Worm (Caenorhabditis elegans): Measurements from ENCODE around the gene F25G6.1.

The F25G6.1 gene

DNA sequence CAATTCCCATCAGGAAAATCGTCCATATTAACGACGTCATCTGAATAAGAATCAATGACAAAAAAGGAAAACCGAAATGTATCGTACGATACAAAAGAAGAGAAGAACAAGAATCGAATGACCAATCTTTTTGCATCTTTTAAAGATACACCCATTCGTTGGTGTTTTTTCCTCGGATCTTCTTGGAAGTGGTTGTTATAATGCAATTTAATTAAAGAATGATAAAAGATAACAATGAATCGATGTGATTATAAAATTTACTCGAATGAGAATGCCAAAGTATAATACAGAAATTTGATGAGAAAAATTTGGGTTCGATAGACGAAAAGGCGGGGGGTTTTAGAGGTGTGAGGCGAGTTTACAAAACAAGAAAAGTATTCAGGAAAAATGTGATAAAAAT, 54.2 kb downstream of the F25G6.1 start, which contains the start of gene F41E6.12:
Gene F41E6.12 (minus strand): TSS at position 101 of the 400 bp plus-strand sequence.
- TF ChIP-seq ceh-6 (GFP tag; optimal IDR thresholded peaks at IDR 0.05) (no peak), T23F11.4 (GFP tag; optimal IDR thresholded peaks at IDR 0.05) (no peak), hlh-13 (GFP tag; optimal IDR thresholded peaks at IDR 0.05) (no peak), nhr-11 (tag; optimal IDR thresholded peaks at IDR 0.05) (no peak)

Measured in whole organism, late embryonic.